Fruit fly (Drosophila melanogaster) ovary, adult (tissue): Measurements from ENCODE around the gene Appl.

Experiments used
- CG17801 ChIP-seq: fragments of 200-800 bp; optimal IDR thresholded peaks from 2 replicates; lab custom pipeline; 2019; ENCODE audit warnings: missing biosample characterization, mild to moderate bottlenecking, missing genetic modification characterization, moderate library complexity; ENCODE audit not compliant: partially characterized antibody

Appl gene

DNA sequence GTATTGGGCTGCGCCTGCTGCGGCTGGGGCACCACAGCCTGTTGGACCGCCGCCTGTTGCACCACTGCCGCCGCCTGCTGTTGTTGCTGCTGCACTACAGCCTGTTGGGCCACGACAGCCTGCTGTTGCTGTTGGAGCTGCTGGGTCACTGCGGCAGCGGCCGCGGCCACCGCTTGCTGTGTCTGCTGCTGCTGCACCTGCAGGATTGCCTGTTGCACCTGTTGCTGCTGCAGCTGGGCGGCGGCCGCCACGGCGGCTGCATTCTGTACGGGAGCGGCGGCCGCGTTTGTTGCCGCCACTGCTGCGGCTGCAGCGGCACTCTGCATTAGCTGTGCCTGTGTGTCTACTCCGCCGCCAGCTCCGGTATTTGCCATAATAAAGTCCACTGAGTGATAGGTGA is 11.4 kb upstream of the Appl start:
- TF ChIP-seq CG17801 (GFP tag; lab: Kevin White, UChicago): no peak

DNA sequence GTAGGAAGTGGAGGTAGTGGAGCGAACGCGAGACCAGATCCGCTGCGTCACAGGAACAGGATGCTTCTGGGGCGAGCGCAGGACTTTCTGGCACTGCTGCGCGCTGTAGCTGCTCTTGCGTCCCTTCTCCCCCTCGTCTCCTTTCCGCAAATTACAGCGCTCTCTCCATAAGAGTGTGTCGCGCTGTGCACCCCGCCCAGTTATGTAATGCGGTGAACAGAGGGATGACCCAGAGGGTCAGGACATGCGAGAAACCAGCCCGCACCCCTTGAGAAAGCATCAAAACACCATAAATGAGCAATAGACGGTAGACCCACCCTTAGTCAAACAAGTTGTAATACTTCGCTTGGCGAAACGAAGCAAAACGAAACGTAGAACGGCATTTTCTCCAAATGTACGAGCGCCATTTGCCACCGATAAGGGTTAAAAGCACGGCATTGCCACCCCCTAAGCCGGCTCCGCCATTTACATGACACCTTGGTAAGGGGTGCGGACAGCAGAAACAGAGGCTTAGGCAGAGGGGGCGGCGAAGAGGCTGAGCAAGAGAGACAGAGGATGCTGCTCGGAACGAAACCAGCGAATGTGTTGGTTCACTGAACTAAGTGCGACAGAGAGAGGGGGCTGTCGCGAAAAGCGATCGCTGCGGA is 10.0 kb upstream of the Appl start:
- no peak for TF ChIP-seq CG17801 (GFP tag; lab: Kevin White, UChicago)

DNA sequence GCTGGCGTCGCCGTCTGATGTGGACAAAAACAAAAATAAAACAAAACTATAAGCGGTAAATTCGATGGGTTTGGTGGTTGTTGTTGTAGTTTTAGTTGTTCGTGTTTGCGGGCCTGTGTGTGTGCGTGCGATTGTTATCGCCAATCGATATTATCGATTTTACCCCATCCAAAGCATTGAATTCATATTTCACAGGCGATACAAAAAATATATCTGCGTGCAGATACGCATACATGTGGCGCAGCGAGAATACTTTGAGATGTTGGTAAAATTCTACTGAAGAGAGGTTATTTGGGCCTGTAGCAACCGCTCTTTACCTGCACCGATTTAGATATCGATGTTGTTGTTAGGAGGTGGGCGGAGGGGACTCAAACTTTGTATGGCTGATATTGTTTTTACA is 8.6 kb upstream of the Appl start:
- TF ChIP-seq CG17801 (GFP tag; lab: Kevin White, UChicago): no peak

DNA sequence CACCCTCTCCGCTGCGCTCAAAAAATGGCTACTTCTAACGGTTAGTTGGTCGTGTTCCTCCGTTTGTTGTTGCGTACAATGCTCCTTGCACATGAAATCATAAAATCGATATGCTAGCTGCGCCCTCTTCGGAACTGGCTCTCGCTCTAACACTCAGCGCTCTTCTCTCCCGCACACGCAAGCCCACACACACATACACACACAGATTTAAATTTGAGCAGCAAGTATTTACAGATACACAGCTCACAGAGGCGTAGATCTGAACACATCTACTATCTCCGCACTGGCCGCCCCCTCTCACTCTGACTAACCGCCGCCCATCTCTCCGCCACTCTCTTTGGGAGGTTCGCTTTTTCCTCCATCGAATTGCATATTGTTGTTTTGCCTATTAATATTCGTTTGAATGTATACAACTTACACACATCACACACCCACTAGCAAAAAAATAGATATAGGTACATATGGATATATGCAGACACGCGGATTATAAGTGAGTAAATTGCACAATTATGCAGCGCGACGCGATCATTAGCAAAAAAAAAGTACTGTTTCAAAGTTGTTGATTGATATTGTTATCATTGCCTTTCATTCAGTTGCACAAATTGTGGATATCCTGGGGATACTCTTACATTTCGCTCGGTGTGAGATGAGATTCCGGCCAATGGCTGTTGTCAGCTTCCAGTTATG is 7.8 kb upstream of the Appl start:
- peak; percentile 81 for TF ChIP-seq CG17801 (GFP tag; lab: Kevin White, UChicago)

DNA sequence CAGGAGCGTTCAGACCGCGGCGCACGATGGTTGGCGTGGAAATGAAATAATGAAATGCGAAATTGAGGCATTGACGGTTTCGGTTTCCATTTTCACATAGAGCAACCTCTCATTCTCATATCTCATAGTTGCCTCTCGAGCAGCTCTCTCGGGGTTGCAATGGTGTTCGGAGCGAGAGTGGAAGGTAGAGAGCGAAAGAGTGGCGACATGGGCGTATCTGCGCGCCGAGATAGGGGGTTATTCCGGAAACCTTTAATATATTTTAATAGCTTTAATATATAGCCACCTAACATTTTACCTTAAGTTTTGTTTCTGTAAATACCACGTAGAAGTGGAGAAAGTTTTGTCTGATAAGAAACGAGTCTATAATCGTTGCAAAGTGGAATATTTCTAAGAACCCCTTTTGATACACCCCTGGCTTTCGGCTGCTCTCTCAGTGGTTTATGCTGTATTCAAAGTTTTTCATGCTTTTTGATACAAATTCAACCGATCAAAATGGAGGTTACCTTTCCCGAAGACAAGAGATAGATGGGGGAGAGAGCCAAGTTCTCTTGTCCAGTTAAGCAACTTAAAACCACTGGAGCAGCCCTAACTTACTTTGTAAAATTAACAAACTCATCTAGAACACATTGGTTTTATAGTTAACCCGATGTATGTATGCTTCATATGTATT is 7.0 kb upstream of the Appl start, which contains the start of gene elav:
elav (minus strand) TSS at position 48 of the 673 bp plus-strand sequence.
- TF ChIP-seq CG17801 (GFP tag; lab: Kevin White, UChicago): peak; percentile 99

DNA sequence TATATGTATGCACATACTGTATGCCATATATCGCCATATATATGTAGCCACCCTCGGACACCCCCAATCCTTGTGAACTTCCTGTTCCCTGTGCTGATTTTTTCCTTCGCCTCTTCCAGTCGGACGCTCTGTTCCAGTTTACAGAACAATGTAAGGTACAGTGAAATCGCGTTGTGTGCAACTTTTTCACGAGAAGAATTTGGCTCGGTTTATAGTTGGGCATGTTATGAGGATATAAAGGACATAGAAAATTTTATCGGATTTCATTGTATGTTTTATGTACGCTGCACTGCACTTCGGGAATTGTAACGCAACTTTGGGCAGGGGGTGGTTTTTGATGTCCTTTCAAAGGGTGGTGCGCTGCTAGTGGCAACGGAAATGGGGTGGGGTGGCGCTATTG is 6.0 kb upstream of the Appl start:
- TF ChIP-seq CG17801 (GFP tag; lab: Kevin White, UChicago): no peak

DNA sequence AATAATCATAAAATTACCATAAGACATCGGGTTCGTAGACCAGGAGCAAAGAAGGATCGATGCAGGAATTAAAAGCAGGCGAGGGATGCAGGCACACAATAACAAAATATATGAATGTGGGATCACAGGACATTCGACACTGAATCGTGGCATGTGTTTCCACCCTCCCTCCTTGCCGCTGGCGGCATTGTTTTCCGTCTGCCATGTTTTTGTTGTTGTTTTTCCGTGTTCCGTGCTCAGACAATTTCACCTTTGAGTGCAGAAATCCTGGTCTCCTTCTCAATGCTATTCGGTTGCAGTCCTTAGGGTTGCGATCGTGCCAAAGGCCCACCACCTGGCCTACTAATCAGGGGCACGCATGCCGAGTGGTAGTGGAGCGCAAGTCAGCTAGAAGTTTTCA is 4.7 kb upstream of the Appl start:
- TF ChIP-seq CG17801 (GFP tag; lab: Kevin White, UChicago): no peak

DNA sequence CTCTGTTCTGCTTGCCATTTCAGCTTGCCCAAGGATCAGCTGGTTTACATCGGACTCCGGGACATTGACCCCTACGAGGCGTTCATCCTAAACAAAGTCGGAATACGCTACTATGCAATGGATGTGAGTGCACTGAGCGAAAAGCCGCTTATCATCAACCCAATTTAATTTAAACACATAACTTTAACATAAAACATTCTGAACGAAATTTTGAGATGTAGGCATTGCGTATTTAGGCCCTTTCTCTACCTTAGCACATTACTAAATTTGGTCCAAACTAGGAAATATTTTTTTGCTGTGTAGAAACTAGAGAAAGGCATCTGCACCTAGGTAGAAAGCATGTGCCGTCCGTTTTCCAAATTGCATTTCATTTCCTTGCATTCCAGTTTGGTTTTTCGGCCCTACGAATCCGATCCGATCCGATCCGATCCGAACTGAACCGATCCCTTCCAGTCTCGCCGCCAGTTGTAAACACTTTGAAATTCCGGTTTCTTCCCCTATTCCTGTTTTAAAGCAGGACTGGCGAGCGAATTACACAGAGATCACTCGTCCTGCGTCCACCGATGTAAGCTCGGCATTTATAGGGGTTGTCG is 3.7 kb upstream of the Appl start:
- TF ChIP-seq CG17801 (GFP tag; lab: Kevin White, UChicago): no peak

DNA sequence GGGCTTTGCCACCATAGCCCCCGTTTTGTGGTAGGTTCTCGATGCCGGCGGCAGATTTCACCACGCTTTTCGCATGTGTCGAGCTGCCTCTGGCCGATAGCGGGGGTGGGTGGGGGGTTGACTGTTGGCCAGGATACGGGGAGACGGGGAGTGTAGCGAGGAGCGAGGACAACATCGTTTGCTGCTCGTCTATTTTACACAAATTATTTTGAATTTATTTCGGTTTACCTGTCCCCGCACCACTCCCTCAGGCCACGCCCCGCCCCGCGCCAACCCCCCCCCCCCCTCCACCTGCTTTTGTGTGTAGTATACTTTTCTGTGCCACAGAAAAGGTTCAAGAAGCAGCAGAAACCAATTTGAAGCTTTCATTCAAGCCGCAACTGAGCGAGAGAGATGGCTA is 11.8 kb downstream of the Appl start:
- TF ChIP-seq CG17801 (GFP tag; lab: Kevin White, UChicago): no peak

DNA sequence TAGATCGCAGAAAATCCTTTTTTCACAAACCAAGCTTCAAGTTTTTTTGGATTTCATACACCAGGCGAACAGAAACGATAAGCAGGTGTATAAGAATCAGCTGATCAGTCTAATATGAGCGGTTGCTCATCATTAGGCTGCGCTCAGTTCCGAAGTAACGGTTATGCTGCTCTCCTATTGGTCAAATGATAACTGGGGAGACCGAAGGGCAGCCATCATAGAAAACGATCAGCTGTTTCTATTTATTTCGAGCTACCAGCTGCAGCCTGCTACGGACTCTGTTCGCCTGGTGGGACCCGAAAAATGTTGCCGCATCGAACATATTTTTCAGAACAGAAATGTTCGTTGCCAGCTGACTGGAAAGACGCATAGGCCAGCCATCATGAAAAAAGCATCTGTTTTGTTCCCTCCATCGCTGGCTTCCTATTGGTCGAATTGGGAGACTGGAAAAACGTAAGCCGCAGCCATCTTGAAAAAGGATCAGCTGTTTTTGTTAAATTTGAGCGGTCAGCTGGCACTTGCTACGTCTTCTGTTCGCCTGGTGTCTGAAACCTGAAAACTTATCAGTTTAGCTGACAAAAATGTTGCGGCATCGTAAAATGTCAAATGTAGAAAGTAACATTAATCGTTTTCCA is 16.2 kb downstream of the Appl start:
- TF ChIP-seq CG17801 (GFP tag; lab: Kevin White, UChicago): no peak

DNA sequence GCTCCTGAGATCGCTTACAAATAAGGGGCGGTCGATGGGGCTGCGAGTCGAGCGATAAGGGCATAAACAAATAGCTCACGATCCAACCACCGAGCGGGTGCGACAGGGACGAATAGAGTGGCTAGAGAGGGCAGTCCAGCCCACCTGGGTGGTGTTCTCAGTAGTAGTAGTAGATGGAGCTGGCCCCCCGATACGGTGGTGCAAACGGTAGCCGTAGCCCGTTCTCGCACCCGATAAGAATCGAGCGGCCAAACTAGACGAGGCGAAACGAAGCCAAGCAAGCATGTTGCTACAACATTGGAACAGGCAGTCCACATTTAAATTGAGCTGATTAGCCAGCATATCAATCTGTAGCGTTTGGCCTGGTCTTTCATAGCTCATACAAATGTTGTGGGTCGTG is 50.3 kb downstream of the Appl start:
- no peak for TF ChIP-seq CG17801 (GFP tag; lab: Kevin White, UChicago)

DNA sequence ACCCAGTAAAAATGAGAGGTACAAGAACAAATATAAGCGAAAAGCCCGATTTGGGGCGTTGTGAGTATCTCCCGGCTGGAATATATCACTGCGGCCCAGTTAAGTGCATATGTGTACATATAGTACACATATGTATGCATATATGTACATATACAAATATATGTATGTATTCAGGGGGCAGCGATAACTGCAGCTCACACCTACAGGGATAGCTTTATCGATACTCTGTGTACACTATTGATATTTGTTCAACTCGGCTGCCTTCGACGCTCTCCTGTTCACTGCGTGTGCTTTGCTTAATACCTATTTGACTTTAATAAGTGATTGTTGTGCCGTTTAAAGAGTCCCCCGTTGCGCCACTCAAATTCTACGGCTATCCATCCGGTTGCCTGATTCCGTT is 51.5 kb downstream of the Appl start, which contains the start of gene vnd:
vnd (plus strand) TSS at position 297 of the 400 bp plus-strand sequence.
- TF ChIP-seq CG17801 (GFP tag; lab: Kevin White, UChicago): no peak

DNA sequence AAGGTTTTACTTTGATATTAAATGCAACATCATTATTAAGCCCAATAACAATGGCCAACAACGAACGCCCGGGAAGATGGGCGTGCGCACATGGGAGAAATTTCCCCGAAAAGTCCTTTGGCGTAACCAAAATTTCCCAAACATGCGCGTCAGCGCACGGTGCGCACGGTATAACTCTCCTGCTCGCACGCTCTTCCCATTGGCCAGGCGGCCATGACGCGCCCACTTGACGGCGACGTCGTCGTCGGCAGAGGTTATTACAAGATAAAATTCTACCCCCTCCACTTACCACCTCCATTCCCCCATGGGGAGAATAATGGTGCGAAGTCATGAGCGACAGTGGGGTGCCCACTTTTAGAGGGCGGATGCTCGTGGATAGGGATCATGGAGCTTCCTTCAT is 58.6 kb downstream of the Appl start:
- no peak for TF ChIP-seq CG17801 (GFP tag; lab: Kevin White, UChicago)

DNA sequence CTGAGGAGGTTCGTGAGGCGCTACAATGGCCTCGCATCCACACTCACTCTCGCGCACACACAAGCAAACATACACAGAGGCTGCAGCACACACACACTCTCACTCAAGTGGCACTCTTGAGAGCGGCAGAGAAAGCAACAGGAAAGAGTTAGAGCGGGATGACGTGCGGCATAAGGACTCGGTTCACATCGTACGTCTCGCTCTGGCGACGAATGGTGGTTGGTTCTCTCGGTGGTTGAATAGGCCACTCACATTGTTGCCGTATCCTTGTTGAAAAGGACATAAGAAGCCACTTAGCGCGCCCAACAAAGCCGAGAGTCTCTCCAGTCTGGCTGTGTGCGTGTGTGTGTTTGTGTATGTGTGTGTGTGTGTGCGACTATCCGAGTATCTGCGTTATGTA is 60.2 kb downstream of the Appl start:
- no peak for TF ChIP-seq CG17801 (GFP tag; lab: Kevin White, UChicago)
